Worm (Caenorhabditis elegans) whole organism, L4/young adult: ENCODE data around the gene T24C12.4.

ENCODE experiments used
- W03F9.2 ChIP-seq: fragments of 150-350 bp; optimal IDR thresholded peaks from 2 replicates; lab custom pipeline; 2014; ENCODE audit warnings: missing biosample characterization, missing genetic modification characterization
- dao-5 ChIP-seq: sonication (generic microtip); optimal IDR thresholded peaks from 2 replicates; lab custom pipeline; 2016; ENCODE audit warnings: missing genotype, missing genetic modification characterization, moderate library complexity, missing compliant biosample characterization
- him-1 ChIP-seq: sonication (generic microtip); optimal IDR thresholded peaks from 2 replicates; lab custom pipeline; 2016; ENCODE audit warnings: missing genotype, missing genetic modification reagents, missing genetic modification characterization, missing compliant biosample characterization

Gene T24C12.4

DNA sequence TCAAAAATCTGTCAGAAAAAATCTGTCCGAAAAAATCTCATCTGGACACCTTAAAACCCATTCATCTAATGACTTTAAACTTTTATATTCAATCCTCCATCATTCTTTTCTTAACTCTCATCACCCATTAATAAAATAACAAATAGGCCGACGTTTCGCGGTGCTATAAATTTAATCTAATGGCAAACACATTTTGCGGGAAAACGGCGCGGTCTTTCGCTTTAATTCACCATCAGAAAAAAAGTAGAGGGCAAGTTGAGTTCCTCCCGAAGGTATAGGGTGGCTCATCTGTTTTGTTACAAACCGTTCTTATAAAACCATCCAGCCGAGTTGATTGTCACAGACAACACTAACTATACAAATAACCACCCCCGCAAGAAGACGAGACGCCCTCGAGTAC, 14.1 kb downstream of the T24C12.4 start:
- TF ChIP-seq W03F9.2 (tag; lab: Kevin White, UChicago) (no peak), dao-5 (tag; lab: Kevin White, UChicago) (no peak), him-1 (tag; lab: Kevin White, UChicago) (no peak)

DNA sequence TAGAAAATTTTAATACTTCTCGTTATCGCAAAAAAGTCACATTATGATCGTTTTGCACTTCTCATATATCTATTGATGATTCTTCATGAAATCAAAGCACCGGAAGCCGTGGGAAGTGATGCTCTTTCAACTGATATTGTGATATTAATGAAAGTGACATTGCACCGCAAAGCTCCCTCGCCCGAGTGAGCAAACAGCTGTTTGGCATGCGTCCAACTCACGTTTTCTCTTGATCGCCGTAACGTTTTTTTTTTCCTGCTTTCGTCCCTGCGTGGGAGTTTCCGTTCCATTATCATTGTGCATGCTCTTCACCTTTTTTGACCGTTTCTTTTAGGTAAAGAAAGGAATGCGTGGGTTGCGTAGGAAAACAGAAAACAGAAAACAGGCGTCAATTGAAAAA, 16.0 kb downstream of the T24C12.4 start:
- no peak for TF ChIP-seq dao-5 (tag; lab: Kevin White, UChicago)
- TF ChIP-seq W03F9.2 (tag; lab: Kevin White, UChicago): no peak
- no peak for TF ChIP-seq him-1 (tag; lab: Kevin White, UChicago)

DNA sequence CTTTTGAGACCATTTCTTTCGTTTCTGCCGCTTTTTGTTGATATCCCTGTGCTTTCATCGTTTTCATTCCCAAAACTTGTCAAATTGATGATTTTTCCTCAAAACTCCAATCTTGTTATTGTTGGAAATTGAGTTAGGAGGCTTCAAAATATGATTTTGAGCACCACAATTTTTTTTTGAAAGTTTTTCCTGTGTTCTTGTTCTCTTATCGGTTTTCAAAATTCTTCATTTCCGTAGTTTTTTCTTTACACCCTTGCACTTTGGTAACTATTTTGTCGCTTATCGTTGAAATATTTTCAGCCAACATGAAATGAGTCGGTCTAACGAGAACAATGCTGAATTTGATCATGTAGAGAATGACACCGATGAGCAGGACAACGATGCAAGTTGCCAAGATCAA, 24.3 kb downstream of the T24C12.4 start, which contains the start of gene F48B9.1:
Gene F48B9.1, plus strand, starts transcription at position 301 of the 400 bp plus-strand sequence.
- no peak for TF ChIP-seq dao-5 (tag; lab: Kevin White, UChicago)
- no peak for TF ChIP-seq W03F9.2 (tag; lab: Kevin White, UChicago)
- no peak for TF ChIP-seq him-1 (tag; lab: Kevin White, UChicago)

DNA sequence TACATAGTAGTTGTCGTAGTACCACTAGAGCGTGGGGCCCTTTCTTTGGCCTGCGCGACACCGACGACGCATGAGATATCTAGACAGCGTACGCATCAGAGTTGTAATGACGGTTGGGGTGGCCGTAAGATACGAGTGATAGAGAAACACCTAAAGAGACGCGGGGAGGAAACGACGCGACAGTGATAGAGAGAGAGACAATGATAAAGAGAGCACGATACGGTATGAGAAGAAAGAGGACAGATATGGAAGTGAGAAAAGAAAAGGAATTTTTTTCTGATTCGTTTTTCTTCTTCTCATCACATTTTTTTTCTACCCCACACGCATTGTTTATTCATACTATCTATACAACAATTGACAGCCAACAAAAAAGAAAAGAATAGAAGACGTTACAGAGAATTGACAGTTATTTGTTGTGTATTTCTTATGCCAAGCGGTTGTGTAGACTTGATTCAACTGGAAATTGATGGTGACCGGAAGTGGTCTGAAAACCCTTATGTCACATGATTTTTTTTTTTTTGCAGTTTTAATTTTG, 26.4 kb downstream of the T24C12.4 start:
- no peak for TF ChIP-seq dao-5 (tag; lab: Kevin White, UChicago)
- TF ChIP-seq him-1 (tag; lab: Kevin White, UChicago): no peak
- no peak for TF ChIP-seq W03F9.2 (tag; lab: Kevin White, UChicago)

DNA sequence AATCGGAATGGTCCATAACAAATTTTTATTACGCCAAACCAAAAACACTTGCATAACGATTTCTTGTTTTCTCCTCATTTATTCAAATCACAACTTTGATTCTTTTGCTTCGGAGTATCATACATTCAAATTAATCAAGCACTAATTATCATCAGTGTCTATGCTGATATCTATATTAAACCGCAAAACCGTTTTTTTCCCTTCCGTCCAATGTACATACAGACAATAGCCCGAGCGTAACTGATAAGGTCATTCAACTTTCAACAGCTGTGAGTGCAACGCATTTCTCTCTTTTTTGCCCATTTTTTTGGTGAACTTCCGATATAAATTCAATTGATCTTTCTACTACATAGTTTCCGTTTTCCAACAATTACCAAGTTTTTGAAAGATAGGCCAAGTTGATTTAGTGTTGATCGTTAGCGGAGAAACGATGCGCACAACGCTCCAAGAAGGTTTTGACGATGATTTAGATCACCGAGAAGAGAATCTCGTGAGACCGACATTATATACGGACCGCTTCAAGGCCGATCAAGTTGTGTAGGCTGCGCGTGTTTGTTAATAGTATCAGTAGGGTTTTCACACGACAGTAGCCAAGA, 27.0 kb downstream of the T24C12.4 start:
- TF ChIP-seq dao-5 (tag; lab: Kevin White, UChicago): no peak
- TF ChIP-seq him-1 (tag; lab: Kevin White, UChicago): no peak
- TF ChIP-seq W03F9.2 (tag; lab: Kevin White, UChicago): no peak

DNA sequence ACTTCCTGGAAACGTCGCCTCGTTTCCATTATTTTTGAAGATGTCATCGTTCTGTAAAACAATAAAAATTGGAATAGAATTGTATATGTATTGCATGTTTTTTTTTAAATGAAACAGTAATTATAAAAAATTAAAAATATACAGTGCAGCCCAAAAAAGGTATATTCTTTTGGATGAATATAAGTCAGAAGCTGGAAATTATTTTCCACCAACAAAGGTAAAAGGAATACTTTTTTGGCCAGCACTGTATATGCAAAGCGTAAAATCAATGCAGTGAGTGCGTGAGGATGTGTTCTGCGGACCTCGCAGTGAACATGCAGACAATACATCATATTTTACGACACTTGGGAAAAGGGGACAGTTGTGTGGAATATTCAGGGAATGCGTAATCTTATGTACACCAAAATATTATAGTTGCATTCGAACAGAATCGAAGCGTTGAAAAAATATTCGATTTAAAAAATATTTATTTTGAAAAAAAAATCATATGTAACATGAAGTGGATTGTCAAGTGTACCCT, 28.4 kb downstream of the T24C12.4 start, which contains the start of gene F48B9.8:
Gene F48B9.8, minus strand, starts transcription at position 51 of the 520 bp plus-strand sequence.
- TF ChIP-seq dao-5 (tag; lab: Kevin White, UChicago): no peak
- no peak for TF ChIP-seq W03F9.2 (tag; lab: Kevin White, UChicago)
- TF ChIP-seq him-1 (tag; lab: Kevin White, UChicago): no peak

DNA sequence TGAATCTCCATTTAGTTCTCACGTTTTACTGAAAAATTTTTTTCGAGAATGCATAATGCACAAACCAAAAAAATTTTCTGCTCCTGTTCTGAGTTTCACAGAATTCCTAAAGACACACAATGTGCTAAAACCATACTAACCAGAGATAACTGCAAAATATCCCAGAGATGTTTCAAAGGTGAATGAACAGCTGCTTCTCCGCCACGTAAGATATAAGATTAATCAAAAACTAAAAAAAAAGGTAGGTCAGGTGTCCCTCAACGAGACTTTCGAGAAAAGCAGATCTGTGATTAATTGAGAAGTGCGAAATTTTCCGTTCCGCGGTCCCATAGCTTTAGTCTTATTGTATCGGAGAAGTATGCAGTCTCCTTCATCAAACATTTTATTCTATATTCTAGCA, 40.1 kb downstream of the T24C12.4 start, which contains the start of gene F48B9.3:
Gene F48B9.3, plus strand, starts transcription at position 301 of the 400 bp plus-strand sequence.
- TF ChIP-seq dao-5 (tag; lab: Kevin White, UChicago): no peak
- TF ChIP-seq him-1 (tag; lab: Kevin White, UChicago): no peak
- no peak for TF ChIP-seq W03F9.2 (tag; lab: Kevin White, UChicago)

DNA sequence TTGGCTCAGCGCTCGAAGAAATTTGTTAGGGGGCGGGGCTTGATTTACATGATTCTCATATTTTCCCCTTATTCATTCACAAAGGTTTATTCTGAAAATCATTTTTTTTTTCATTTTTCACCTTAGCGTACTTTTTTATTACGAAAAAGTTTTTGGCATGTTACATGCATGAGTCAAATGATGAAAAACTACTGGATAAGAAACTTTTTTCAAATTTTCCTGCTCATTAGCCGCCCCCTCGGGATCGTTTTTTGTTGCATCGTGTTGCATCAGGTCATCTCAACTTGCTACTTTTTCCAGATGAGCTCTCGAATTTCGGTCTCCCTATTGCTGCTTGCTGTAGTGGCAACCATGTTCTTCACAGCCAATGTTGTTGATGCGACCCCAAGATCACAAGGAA, 41.8 kb downstream of the T24C12.4 start, which contains the start of gene pdf-2:
Gene pdf-2, plus strand, starts transcription at position 301 of the 400 bp plus-strand sequence.
- no peak for TF ChIP-seq him-1 (tag; lab: Kevin White, UChicago)
- no peak for TF ChIP-seq dao-5 (tag; lab: Kevin White, UChicago)
- no peak for TF ChIP-seq W03F9.2 (tag; lab: Kevin White, UChicago)

DNA sequence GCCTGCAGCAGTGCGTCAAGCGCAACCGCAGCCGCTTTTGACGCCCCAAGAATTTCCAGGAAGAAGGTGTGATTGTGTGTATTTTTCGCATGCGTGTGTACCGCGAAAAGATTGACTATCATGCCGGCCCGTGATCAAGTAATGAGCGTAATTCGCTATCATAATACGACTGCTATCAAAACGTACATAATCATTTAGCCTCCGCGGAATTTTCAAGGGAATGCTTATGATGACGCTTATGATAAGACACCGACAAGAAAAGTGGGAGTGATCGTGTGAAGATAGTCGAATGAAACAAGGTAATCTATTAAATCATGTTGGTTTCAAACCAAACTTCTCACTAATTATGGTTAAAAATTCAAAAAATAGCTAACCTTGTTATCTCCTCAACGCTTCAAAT, 47.0 kb downstream of the T24C12.4 start:
- TF ChIP-seq him-1 (tag; lab: Kevin White, UChicago) (no peak), dao-5 (tag; lab: Kevin White, UChicago) (no peak), W03F9.2 (tag; lab: Kevin White, UChicago) (no peak)
